Fruit fly (Drosophila melanogaster) whole organism, prepupa: ENCODE measurements around the gene up.

Experiments used
- CG10669 ChIP-seq: fragments of 200-800 bp; sonication (Bioruptor generic); optimal IDR thresholded peaks from 3 replicates; lab custom pipeline; 2018; ENCODE audit warnings: missing biosample characterization, mild to moderate bottlenecking, missing genetic modification characterization, moderate library complexity
- CG11294 ChIP-seq: fragments of 200-800 bp; sonication (Bioruptor generic); IDR thresholded peaks from 2 replicates; pipeline ENCODE4 v1.3.6; 2022; ENCODE audit warnings: missing biosample characterization, missing genetic modification characterization
- CG11902 ChIP-seq: fragments of 200-800 bp; sonication (Bioruptor generic); optimal IDR thresholded peaks from 3 replicates; lab custom pipeline; 2016; ENCODE audit warnings: missing biosample characterization, missing genetic modification characterization
- CG15336 ChIP-seq: fragments of 200-800 bp; sonication (Bioruptor generic); IDR thresholded peaks from 2 replicates; pipeline ENCODE4 v1.3.6; 2022; ENCODE audit warnings: missing biosample characterization, missing genetic modification characterization
- CG1621 ChIP-seq: fragments of 200-800 bp; sonication (Bioruptor generic); optimal IDR thresholded peaks from 3 replicates; lab custom pipeline; 2018; ENCODE audit warnings: missing biosample characterization, mild to moderate bottlenecking, missing genetic modification characterization
- CG31627 ChIP-seq: fragments of 200-800 bp; sonication (Bioruptor generic); optimal IDR thresholded peaks from 3 replicates; lab custom pipeline; 2016; ENCODE audit warnings: missing biosample characterization, missing genetic modification characterization
- CG4318 ChIP-seq: fragments of 200-800 bp; sonication (Bioruptor generic); optimal IDR thresholded peaks from 3 replicates; lab custom pipeline; 2017; ENCODE audit warnings: missing biosample characterization, mild to moderate bottlenecking, missing genetic modification characterization
- CG6276 ChIP-seq: fragments of 200-800 bp; sonication (Bioruptor generic); optimal IDR thresholded peaks from 2 replicates; lab custom pipeline; 2017; ENCODE audit warnings: missing biosample characterization, mild to moderate bottlenecking, missing genetic modification characterization
- CG6792 ChIP-seq: fragments of 200-800 bp; sonication (Bioruptor generic); optimal IDR thresholded peaks from 3 replicates; lab custom pipeline; 2016; ENCODE audit warnings: missing biosample characterization, missing genetic modification characterization
- CG6808 ChIP-seq: fragments of 200-800 bp; sonication (Bioruptor generic); optimal IDR thresholded peaks from 3 replicates; lab custom pipeline; 2017; ENCODE audit warnings: missing biosample characterization, missing genetic modification characterization, mild to moderate bottlenecking, moderate library complexity, missing genetic modification reagents
- CG6854 ChIP-seq: fragments of 200-800 bp; sonication (Bioruptor generic); optimal IDR thresholded peaks from 2 replicates; lab custom pipeline; 2017; ENCODE audit warnings: missing biosample characterization, mild to moderate bottlenecking, missing genetic modification characterization
- CG7368 ChIP-seq: fragments of 200-800 bp; sonication (Bioruptor generic); optimal IDR thresholded peaks from 3 replicates; lab custom pipeline; 2016; ENCODE audit warnings: missing biosample characterization, missing genetic modification characterization
- CG8632 ChIP-seq: fragments of 200-800 bp; sonication (Bioruptor generic); optimal IDR thresholded peaks from 3 replicates; lab custom pipeline; 2016; ENCODE audit warnings: missing biosample characterization, missing genetic modification characterization
- CG9139 ChIP-seq: fragments of 200-800 bp; sonication (Bioruptor generic); optimal IDR thresholded peaks from 3 replicates; lab custom pipeline; 2017; ENCODE audit warnings: missing biosample characterization, mild to moderate bottlenecking, missing genetic modification characterization
- Eip93F ChIP-seq: fragments of 200-800 bp; sonication (Bioruptor generic); optimal IDR thresholded peaks from 2 replicates; lab custom pipeline; 2016; ENCODE audit warnings: missing biosample characterization, mild to moderate bottlenecking, missing genetic modification characterization
- Ets21C ChIP-seq: fragments of 200-800 bp; sonication (Bioruptor generic); optimal IDR thresholded peaks from 3 replicates; lab custom pipeline; 2016; ENCODE audit warnings: missing biosample characterization, missing genetic modification characterization
- Ets96B ChIP-seq: fragments of 200-800 bp; optimal IDR thresholded peaks from 2 replicates; lab custom pipeline; 2019; ENCODE audit warnings: missing biosample characterization, mild to moderate bottlenecking, missing genetic modification characterization, moderate library complexity
- Hr38 ChIP-seq: sonication (Bioruptor generic); optimal IDR thresholded peaks from 2 replicates; lab custom pipeline; 2016; ENCODE audit warnings: missing biosample characterization, missing genetic modification characterization
- Lpt ChIP-seq: fragments of 200-800 bp; sonication (Bioruptor generic); optimal IDR thresholded peaks from 3 replicates; lab custom pipeline; 2016; ENCODE audit warnings: missing biosample characterization, missing genetic modification characterization
- Met ChIP-seq: fragments of 200-800 bp; sonication (Bioruptor generic); optimal IDR thresholded peaks from 3 replicates; lab custom pipeline; 2016; ENCODE audit warnings: missing biosample characterization, missing genetic modification characterization
- OdsH ChIP-seq: fragments of 200-800 bp; sonication (Bioruptor generic); optimal IDR thresholded peaks from 3 replicates; lab custom pipeline; 2016; ENCODE audit warnings: missing biosample characterization, missing genetic modification characterization
- Smox ChIP-seq: fragments of 200-800 bp; sonication (Bioruptor generic); optimal IDR thresholded peaks from 3 replicates; lab custom pipeline; 2016; ENCODE audit warnings: missing biosample characterization, missing genetic modification characterization
- Sox102F ChIP-seq: fragments of 200-800 bp; sonication (Bioruptor generic); optimal IDR thresholded peaks from 2 replicates; lab custom pipeline; 2016; ENCODE audit warnings: missing biosample characterization, mild to moderate bottlenecking, missing genetic modification characterization
- Sox15 ChIP-seq: fragments of 200-800 bp; sonication (Bioruptor generic); optimal IDR thresholded peaks from 3 replicates; lab custom pipeline; 2016; ENCODE audit warnings: missing biosample characterization, missing genetic modification characterization
- acj6 ChIP-seq: fragments of 200-800 bp; sonication (Bioruptor generic); optimal IDR thresholded peaks from 3 replicates; lab custom pipeline; 2016; ENCODE audit warnings: missing biosample characterization, missing genetic modification characterization
- cyc ChIP-seq: fragments of 200-800 bp; sonication (Bioruptor generic); optimal IDR thresholded peaks from 3 replicates; lab custom pipeline; 2016; ENCODE audit warnings: missing biosample characterization, missing genetic modification characterization
- eg ChIP-seq: fragments of 200-800 bp; sonication (Bioruptor generic); IDR thresholded peaks from 3 replicates; pipeline ENCODE4 v1.3.6; 2022; ENCODE audit warnings: missing biosample characterization, missing genetic modification characterization
- esn ChIP-seq: fragments of 200-800 bp; sonication (Bioruptor generic); optimal IDR thresholded peaks from 2 replicates; lab custom pipeline; 2016; ENCODE audit warnings: missing biosample characterization, mild to moderate bottlenecking, missing genetic modification characterization, moderate library complexity
- fd59A ChIP-seq: fragments of 200-800 bp; sonication (Bioruptor generic); optimal IDR thresholded peaks from 2 replicates; lab custom pipeline; 2017; ENCODE audit warnings: missing biosample characterization, mild to moderate bottlenecking, missing genetic modification characterization, missing genetic modification reagents
- fd85E ChIP-seq: fragments of 200-800 bp; sonication (Bioruptor generic); optimal IDR thresholded peaks from 3 replicates; lab custom pipeline; 2016; ENCODE audit warnings: missing biosample characterization, missing genetic modification characterization
- fkh ChIP-seq: fragments of 200-800 bp; sonication (Bioruptor generic); optimal IDR thresholded peaks from 3 replicates; lab custom pipeline; 2017; ENCODE audit warnings: missing biosample characterization, mild to moderate bottlenecking, missing genetic modification characterization, moderate library complexity
- lz ChIP-seq: fragments of 200-800 bp; sonication (Bioruptor generic); optimal IDR thresholded peaks from 3 replicates; lab custom pipeline; 2016; ENCODE audit warnings: missing biosample characterization, missing genetic modification characterization
- net ChIP-seq: fragments of 200-800 bp; sonication (Bioruptor generic); optimal IDR thresholded peaks from 3 replicates; lab custom pipeline; 2016; ENCODE audit warnings: missing biosample characterization, missing genetic modification characterization
- salr ChIP-seq, 2 experiments: fragments of 200-800 bp; sonication (Bioruptor generic); optimal IDR thresholded peaks; 3 replicates each; lab custom pipeline; 2016 to 2018; ENCODE audit warnings: missing biosample characterization in 2 of 2, missing genetic modification characterization in 2 of 2, mild to moderate bottlenecking in 1 of 2
- ss ChIP-seq, 2 experiments: fragments of 200-800 bp; sonication (Bioruptor generic); optimal IDR thresholded peaks; 2 replicates in 1 of 2; 3 replicates in 1 of 2; lab custom pipeline; 2017 to 2018; ENCODE audit warnings: mild to moderate bottlenecking in 2 of 2, missing biosample characterization in 2 of 2, missing genetic modification characterization in 2 of 2, moderate library complexity in 1 of 2
- svp ChIP-seq: fragments of 200-800 bp; sonication (Bioruptor generic); peaks from one replicate; lab custom pipeline; 2016; ENCODE audit warnings: missing biosample characterization, missing genetic modification characterization
- vri ChIP-seq: fragments of 200-800 bp; sonication (Bioruptor generic); optimal IDR thresholded peaks from 3 replicates; lab custom pipeline; 2016; ENCODE audit warnings: missing biosample characterization, mild to moderate bottlenecking, missing genetic modification characterization

The up gene

dm6 chrX:13639998-13640691, 37.8 kb upstream of the up start (continued):
- peak; percentile 97 for TF ChIP-seq CG11294 (GFP tag; lab: Robert Waterston, UW)
- TF ChIP-seq fd85E (GFP tag; lab: Kevin White, UChicago): peak; percentile 97
- peak; percentile 83 for TF ChIP-seq Eip93F (GFP tag; lab: Kevin White, UChicago)
- TF ChIP-seq Ets96B (tag; lab: Kevin White, UChicago): peak; percentile 98
- peak; percentile 95 for TF ChIP-seq fd59A
- TF ChIP-seq CG9139 (GFP tag; lab: Kevin White, UChicago): peak; percentile 94
- peak; percentile 99 for TF ChIP-seq eg (GFP tag; lab: Robert Waterston, UW)
- peak; percentile 99 for TF ChIP-seq CG15336 (GFP tag; lab: Robert Waterston, UW)
- TF ChIP-seq CG1621 (tag; lab: Kevin White, UChicago): peak; percentile 98
- TF ChIP-seq, all 60 proteins: peak for 60

- TF ChIP-seq CG9139 (GFP tag; lab: Kevin White, UChicago) (no peak), CG11294 (GFP tag; lab: Robert Waterston, UW) (no peak), Hr38 (GFP tag; lab: Kevin White, UChicago) (no peak), CG8632 (GFP tag; lab: Kevin White, UChicago) (no peak), CG31627 (GFP tag; lab: Kevin White, UChicago) (no peak), salr (GFP tag; optimal IDR thresholded peaks at IDR 0.05; lab: Kevin White, UChicago) (no peak), esn (GFP tag; lab: Kevin White, UChicago) (no peak), CG6808 (GFP tag; lab: Kevin White, UChicago) (no peak), CG4318 (GFP tag; lab: Kevin White, UChicago) (no peak), Sox15 (GFP tag; lab: Kevin White, UChicago) (no peak), cyc (GFP tag; lab: Kevin White, UChicago) (no peak), CG7368 (GFP tag; lab: Kevin White, UChicago) (no peak)
These were observed 35.2 kb upstream of the up start for dm6 chrX:13637588-13637987.

- no peak for TF ChIP-seq CG6792 (GFP tag; lab: Kevin White, UChicago)
- TF ChIP-seq Sox102F (GFP tag; lab: Kevin White, UChicago): no peak
- no peak for TF ChIP-seq acj6 (GFP tag; lab: Kevin White, UChicago)
- no peak for TF ChIP-seq salr (GFP tag; optimal IDR thresholded peaks at IDR 0.05; lab: Kevin White, UChicago)
- TF ChIP-seq fkh (GFP tag; lab: Kevin White, UChicago): no peak
- no peak for TF ChIP-seq ss (GFP tag; optimal IDR thresholded peaks at IDR 0.05; lab: Kevin White, UChicago)
- TF ChIP-seq vri: no peak
- TF ChIP-seq Smox (GFP tag; lab: Kevin White, UChicago): no peak
- TF ChIP-seq Lpt (GFP tag; lab: Kevin White, UChicago): no peak
- no peak for TF ChIP-seq OdsH (GFP tag; lab: Kevin White, UChicago)
- no peak for TF ChIP-seq net
- no peak for TF ChIP-seq Eip93F (GFP tag; lab: Kevin White, UChicago)
- no peak for TF ChIP-seq lz (GFP tag; lab: Kevin White, UChicago)
- TF ChIP-seq CG6276: no peak
- TF ChIP-seq Ets21C (GFP tag; lab: Kevin White, UChicago): no peak
- no peak for TF ChIP-seq CG7368 (GFP tag; lab: Kevin White, UChicago)
These were observed 34.4 kb upstream of the up start for dm6 chrX:13636810-13637209.

dm6 chrX:13635000-13635368, 32.6 kb upstream of the up start:
- no peak for TF ChIP-seq OdsH (GFP tag; lab: Kevin White, UChicago)
- TF ChIP-seq salr (GFP tag; optimal IDR thresholded peaks at IDR 0.05; lab: Kevin White, UChicago): no peak
- peak; percentile 58 for TF ChIP-seq svp (GFP tag; lab: Kevin White, UChicago)
- TF ChIP-seq CG6854 (GFP tag; lab: Kevin White, UChicago): no peak
- TF ChIP-seq fd59A: no peak
- TF ChIP-seq Met (GFP tag; lab: Kevin White, UChicago): no peak
- TF ChIP-seq CG10669 (GFP tag; lab: Kevin White, UChicago): no peak
- no peak for TF ChIP-seq CG11902 (GFP tag; lab: Kevin White, UChicago)
